Fruit fly (Drosophila melanogaster) whole organism, adult: ENCODE data around the gene VGlut.

Experiments used
- CG11617 ChIP-seq: fragments of 200-800 bp; sonication (Bioruptor generic); optimal IDR thresholded peaks from 2 replicates; lab custom pipeline; 2017; ENCODE audit warnings: mild to moderate bottlenecking, missing biosample characterization, missing genetic modification reagents, missing genetic modification characterization
- CG12768 ChIP-seq: fragments of 200-800 bp; sonication (Bioruptor generic); optimal IDR thresholded peaks from 2 replicates; lab custom pipeline; 2017; ENCODE audit warnings: missing biosample characterization, missing genetic modification characterization, mild to moderate bottlenecking, moderate library complexity, missing genetic modification reagents
- CG14711 ChIP-seq: fragments of 200-800 bp; sonication (Bioruptor generic); optimal IDR thresholded peaks from 2 replicates; lab custom pipeline; 2018; ENCODE audit warnings: missing biosample characterization, mild to moderate bottlenecking, missing genetic modification characterization, moderate library complexity
- CG1620 ChIP-seq: fragments of 200-800 bp; sonication (Bioruptor generic); optimal IDR thresholded peaks from 2 replicates; lab custom pipeline; 2016; ENCODE audit warnings: missing biosample characterization, missing genetic modification characterization
- CG33017 ChIP-seq: fragments of 200-800 bp; sonication (Bioruptor generic); optimal IDR thresholded peaks from 2 replicates; lab custom pipeline; 2018; ENCODE audit warnings: missing biosample characterization, mild to moderate bottlenecking, missing genetic modification characterization, moderate library complexity
- CG5204 ChIP-seq: fragments of 200-800 bp; sonication (Bioruptor generic); optimal IDR thresholded peaks from 2 replicates; lab custom pipeline; 2016; ENCODE audit warnings: missing biosample characterization, missing genetic modification characterization
- CG7045 ChIP-seq: fragments of 200-800 bp; sonication (Bioruptor generic); optimal IDR thresholded peaks from 2 replicates; lab custom pipeline; 2017; ENCODE audit warnings: missing biosample characterization, mild to moderate bottlenecking, missing genetic modification characterization
- CG7101 ChIP-seq: fragments of 200-800 bp; sonication (Bioruptor generic); optimal IDR thresholded peaks from 2 replicates; lab custom pipeline; 2018; ENCODE audit warnings: missing biosample characterization, mild to moderate bottlenecking, missing genetic modification characterization, moderate library complexity
- Clk ChIP-seq: fragments of 200-800 bp; sonication (Bioruptor generic); optimal IDR thresholded peaks from 2 replicates; lab custom pipeline; 2017; ENCODE audit warnings: missing biosample characterization, missing genetic modification characterization
- Crg-1 ChIP-seq: fragments of 200-800 bp; sonication (Bioruptor generic); optimal IDR thresholded peaks from 2 replicates; lab custom pipeline; 2016; ENCODE audit warnings: missing biosample characterization, missing genetic modification characterization
- Hr96 ChIP-seq: fragments of 200-800 bp; sonication (Bioruptor generic); optimal IDR thresholded peaks from 2 replicates; lab custom pipeline; 2016; ENCODE audit warnings: missing biosample characterization, missing genetic modification characterization
- Mnt ChIP-seq: fragments of 200-800 bp; sonication (Bioruptor generic); optimal IDR thresholded peaks from 2 replicates; lab custom pipeline; 2016; ENCODE audit warnings: missing biosample characterization, mild to moderate bottlenecking, missing genetic modification characterization
- bab1 ChIP-seq: fragments of 200-800 bp; sonication (Bioruptor generic); optimal IDR thresholded peaks from 3 replicates; lab custom pipeline; 2019; ENCODE audit warnings: missing biosample characterization, mild to moderate bottlenecking, missing genetic modification characterization, moderate library complexity
- cic ChIP-seq: fragments of 200-800 bp; sonication (Bioruptor generic); optimal IDR thresholded peaks from 2 replicates; lab custom pipeline; 2017; ENCODE audit warnings: missing biosample characterization, mild to moderate bottlenecking, missing genetic modification characterization, moderate library complexity
- cnc ChIP-seq, 2 experiments: fragments of >200 bp; optimal IDR thresholded peaks; 2 replicates each; lab custom pipeline; 2017
- kay ChIP-seq: fragments of 200-800 bp; sonication (Bioruptor generic); peaks from one replicate; lab custom pipeline; 2016; ENCODE audit warnings: missing biosample characterization, missing genetic modification characterization, borderline replicate concordance
- ovo ChIP-seq: fragments of 200-800 bp; sonication (Bioruptor generic); optimal IDR thresholded peaks from 2 replicates; lab custom pipeline; 2016; ENCODE audit warnings: missing biosample characterization, missing genetic modification characterization
- pad ChIP-seq: fragments of 200-800 bp; sonication (Bioruptor generic); optimal IDR thresholded peaks from 3 replicates; lab custom pipeline; 2017; ENCODE audit warnings: missing biosample characterization, missing genetic modification characterization, mild to moderate bottlenecking, moderate library complexity, missing genetic modification reagents
- tj ChIP-seq: fragments of 200-800 bp; sonication (Bioruptor generic); optimal IDR thresholded peaks from 3 replicates; lab custom pipeline; 2017; ENCODE audit warnings: missing biosample characterization, mild to moderate bottlenecking, missing genetic modification characterization, moderate library complexity
- toe ChIP-seq: fragments of 200-800 bp; sonication (Bioruptor generic); optimal IDR thresholded peaks from 2 replicates; lab custom pipeline; 2016; ENCODE audit warnings: missing biosample characterization, missing genetic modification characterization

VGlut gene

dm6 chr2L:2434222-2434621 is 34.1 kb downstream of the VGlut start:
- TF ChIP-seq cnc (optimal IDR thresholded peaks at IDR 0.05; lab: Kevin White, UChicago) (no peak), CG5204 (no peak), cic (GFP tag; lab: Kevin White, UChicago) (no peak), tj (GFP tag; lab: Kevin White, UChicago) (no peak)

dm6 chr2L:2436258-2436657 is 36.2 kb downstream of the VGlut start:
- TF ChIP-seq toe (GFP tag; lab: Kevin White, UChicago) (no peak), CG12768 (GFP tag; lab: Kevin White, UChicago) (no peak), ovo (GFP tag; lab: Kevin White, UChicago) (no peak), kay (GFP tag; lab: Kevin White, UChicago) (no peak), Clk (GFP tag; lab: Kevin White, UChicago) (no peak), cnc (optimal IDR thresholded peaks at IDR 0.05; lab: Kevin White, UChicago) (no peak), CG1620 (GFP tag; lab: Kevin White, UChicago) (no peak), CG7101 (tag; lab: Kevin White, UChicago) (no peak), pad (GFP tag; lab: Kevin White, UChicago) (no peak), CG14711 (tag; lab: Kevin White, UChicago) (no peak), CG11617 (GFP tag; lab: Kevin White, UChicago) (no peak), CG33017 (tag; lab: Kevin White, UChicago) (no peak)

DNA sequence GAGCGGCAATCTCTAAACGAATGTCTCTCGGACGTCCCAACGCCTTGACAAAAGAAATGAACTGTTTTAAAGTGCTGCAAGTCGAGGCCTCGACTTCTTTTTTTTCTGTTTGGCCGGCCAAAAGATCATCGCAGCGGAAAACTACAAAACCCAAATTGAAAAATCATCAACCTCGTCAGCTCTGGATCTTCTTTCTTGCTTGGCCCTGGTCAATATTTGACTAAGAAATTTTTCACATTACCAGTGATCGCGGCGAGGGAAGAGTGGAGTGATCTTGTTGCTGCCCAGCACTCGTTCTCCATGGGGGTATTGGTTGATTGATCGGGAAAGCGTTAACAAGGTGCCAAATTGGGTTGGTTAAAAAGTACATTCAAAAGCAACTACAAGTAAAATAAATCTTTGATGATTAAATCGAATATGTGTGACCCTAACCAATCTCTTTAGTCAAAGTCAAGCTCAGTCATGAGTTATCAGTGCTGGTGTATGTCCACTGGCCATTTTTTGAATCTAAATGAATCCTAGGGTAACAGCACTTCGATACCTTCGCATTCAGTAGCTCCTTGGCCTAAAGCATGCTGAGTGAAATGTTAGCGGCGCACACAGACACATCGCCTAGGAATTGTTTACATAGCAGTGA is 38.7 kb downstream of the VGlut start:
- TF ChIP-seq CG1620 (GFP tag; lab: Kevin White, UChicago) (no peak), CG7101 (tag; lab: Kevin White, UChicago) (no peak), Clk (GFP tag; lab: Kevin White, UChicago) (no peak), Hr96 (GFP tag; lab: Kevin White, UChicago) (no peak), Crg-1 (GFP tag; lab: Kevin White, UChicago) (no peak), kay (GFP tag; lab: Kevin White, UChicago) (no peak), pad (GFP tag; lab: Kevin White, UChicago) (no peak), Mnt (GFP tag; lab: Kevin White, UChicago) (no peak), CG7045 (no peak), bab1 (no peak), cic (GFP tag; lab: Kevin White, UChicago) (no peak), CG12768 (GFP tag; lab: Kevin White, UChicago) (no peak), toe (GFP tag; lab: Kevin White, UChicago) (no peak), CG33017 (tag; lab: Kevin White, UChicago) (no peak), CG11617 (GFP tag; lab: Kevin White, UChicago) (no peak), ovo (GFP tag; lab: Kevin White, UChicago) (no peak), tj (GFP tag; lab: Kevin White, UChicago) (no peak)

DNA sequence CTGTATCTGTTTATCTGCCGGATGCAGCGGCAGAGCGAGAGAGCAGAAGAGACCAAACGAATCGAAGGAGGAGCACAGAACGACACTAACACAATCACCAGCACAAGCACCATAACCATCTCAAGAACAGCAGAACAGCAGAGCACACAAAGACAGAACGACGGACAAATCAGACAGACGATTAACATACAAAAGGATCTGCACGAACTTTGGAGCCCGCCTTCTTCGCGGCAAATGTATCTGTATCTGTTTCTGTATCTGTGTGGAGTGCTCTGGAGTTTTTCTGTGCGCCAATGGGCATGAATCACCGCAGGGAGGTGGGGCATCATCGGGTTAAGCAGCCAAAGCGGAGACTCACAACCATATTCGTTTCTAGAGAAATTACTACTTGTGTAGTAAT is 48.4 kb downstream of the VGlut start:
- TF ChIP-seq CG7045 (no peak), bab1 (no peak), CG14711 (tag; lab: Kevin White, UChicago) (no peak), Crg-1 (GFP tag; lab: Kevin White, UChicago) (no peak), Mnt (GFP tag; lab: Kevin White, UChicago) (no peak), CG33017 (tag; lab: Kevin White, UChicago) (no peak), pad (GFP tag; lab: Kevin White, UChicago) (no peak), Hr96 (GFP tag; lab: Kevin White, UChicago) (no peak), kay (GFP tag; lab: Kevin White, UChicago) (no peak), tj (GFP tag; lab: Kevin White, UChicago) (no peak), cnc (optimal IDR thresholded peaks at IDR 0.05; lab: Kevin White, UChicago) (no peak), CG12768 (GFP tag; lab: Kevin White, UChicago) (no peak), CG5204 (no peak), toe (GFP tag; lab: Kevin White, UChicago) (no peak), cic (GFP tag; lab: Kevin White, UChicago) (no peak), CG7101 (tag; lab: Kevin White, UChicago) (no peak), Clk (GFP tag; lab: Kevin White, UChicago) (no peak)

dm6 chr2L:2449665-2450064 is 49.6 kb downstream of the VGlut start:
- TF ChIP-seq tj (GFP tag; lab: Kevin White, UChicago) = no peak
- TF ChIP-seq CG14711 (tag; lab: Kevin White, UChicago) = no peak
- TF ChIP-seq CG1620 (GFP tag; lab: Kevin White, UChicago) = no peak
- TF ChIP-seq ovo (GFP tag; lab: Kevin White, UChicago) = no peak
- no peak for TF ChIP-seq cic (GFP tag; lab: Kevin White, UChicago)
- no peak for TF ChIP-seq CG11617 (GFP tag; lab: Kevin White, UChicago)

DNA sequence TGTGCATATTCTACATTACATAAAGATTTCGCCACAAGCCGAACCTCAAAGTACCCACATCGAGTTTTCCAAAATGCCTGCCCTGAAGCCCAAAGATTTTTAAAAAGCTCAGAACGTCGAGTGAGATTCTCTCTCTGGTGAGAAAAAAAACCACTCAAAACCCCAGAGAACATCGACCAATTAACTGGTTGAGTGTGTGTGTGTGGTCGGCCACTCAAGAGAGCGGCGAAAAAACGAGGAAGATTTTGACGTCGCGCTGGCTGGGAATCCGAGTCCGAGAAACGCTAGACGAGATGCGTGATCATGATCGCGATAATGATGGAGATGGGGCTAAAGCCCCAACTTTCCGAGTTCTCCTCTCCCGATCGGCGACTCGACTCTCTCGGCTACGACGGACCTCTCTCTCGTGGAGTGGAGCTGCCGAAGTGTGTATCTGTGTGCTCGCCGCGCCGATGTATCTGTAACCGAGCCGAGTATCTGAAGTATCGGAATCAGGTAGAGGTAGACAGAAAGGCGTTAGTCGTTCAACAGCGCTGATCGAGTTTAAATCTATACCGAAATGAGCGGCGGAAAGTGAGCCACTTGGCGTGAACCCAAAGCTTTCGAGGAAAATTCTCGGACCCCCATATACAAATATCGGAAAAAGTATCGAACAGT is 50.8 kb downstream of the VGlut start:
- TF ChIP-seq CG7045 = no peak
- TF ChIP-seq cic (GFP tag; lab: Kevin White, UChicago) = no peak
- no peak for TF ChIP-seq tj (GFP tag; lab: Kevin White, UChicago)
- TF ChIP-seq ovo (GFP tag; lab: Kevin White, UChicago) = no peak
- TF ChIP-seq kay (GFP tag; lab: Kevin White, UChicago) = no peak
- no peak for TF ChIP-seq Hr96 (GFP tag; lab: Kevin White, UChicago)
- TF ChIP-seq CG12768 (GFP tag; lab: Kevin White, UChicago) = no peak
- TF ChIP-seq CG1620 (GFP tag; lab: Kevin White, UChicago) = no peak
- no peak for TF ChIP-seq CG33017 (tag; lab: Kevin White, UChicago)
- no peak for TF ChIP-seq bab1
- TF ChIP-seq cnc (optimal IDR thresholded peaks at IDR 0.05; lab: Kevin White, UChicago) = no peak
- no peak for TF ChIP-seq Crg-1 (GFP tag; lab: Kevin White, UChicago)
- no peak for TF ChIP-seq Clk (GFP tag; lab: Kevin White, UChicago)
- TF ChIP-seq CG7101 (tag; lab: Kevin White, UChicago) = no peak
- TF ChIP-seq CG14711 (tag; lab: Kevin White, UChicago) = no peak
- TF ChIP-seq CG11617 (GFP tag; lab: Kevin White, UChicago) = no peak
- TF ChIP-seq CG5204 = no peak
